Worm (Caenorhabditis elegans) whole organism, young adult: ENCODE measurements around the gene tsfm-1.

ENCODE experiments used
- C06A6.2 ChIP-seq: fragments of 200-800 bp; sonication (Bioruptor generic); conservative IDR thresholded peaks from 2 replicates; pipeline ENCODE4 v1.3.6; 2022; ENCODE audit warnings: missing genetic modification characterization, missing compliant biosample characterization
- F22D6.2 ChIP-seq: sonication (generic microtip); optimal IDR thresholded peaks from 2 replicates; lab custom pipeline; 2016; ENCODE audit warnings: mild to moderate bottlenecking, missing genetic modification characterization, missing compliant biosample characterization
- ama-1 ChIP-seq, 3 experiments: fragments of 150-350 bp in 1 of 3; sonication (generic microtip) in 2 of 3; optimal IDR thresholded peaks; 2 replicates each; lab custom pipeline; 2014 to 2018; ENCODE audit warnings: missing biosample characterization in 2 of 3, missing genetic modification characterization in 2 of 3, missing genetic modification reagents in 2 of 3
- cebp-2 ChIP-seq: fragments of 200-800 bp; sonication (Bioruptor generic); IDR thresholded peaks from 2 replicates; pipeline ENCODE4 v1.3.6; 2022; ENCODE audit warnings: missing genetic modification characterization, missing compliant biosample characterization
- ets-4 ChIP-seq: fragments of 200-800 bp; sonication (Bioruptor generic); optimal IDR thresholded peaks from 2 replicates; lab custom pipeline; 2018; ENCODE audit warnings: mild to moderate bottlenecking, missing genetic modification characterization, missing compliant biosample characterization
- let-607 ChIP-seq, 2 experiments: fragments of 200-800 bp in 1 of 2; sonication (Bioruptor generic) in 1 of 2; sonication (generic microtip) in 1 of 2; optimal IDR thresholded peaks; 2 replicates each; lab custom pipeline; 2016 to 2018; ENCODE audit warnings: mild to moderate bottlenecking in 2 of 2, missing compliant biosample characterization in 2 of 2, missing genetic modification characterization in 2 of 2, moderate library complexity in 2 of 2, missing genotype in 1 of 2
- lir-1 ChIP-seq: fragments of 200-800 bp; sonication (Bioruptor generic); conservative IDR thresholded peaks from 2 replicates; pipeline ENCODE4 v1.3.6; 2022; ENCODE audit warnings: missing genetic modification reagents, missing genetic modification characterization, missing compliant biosample characterization
- lsy-27 ChIP-seq: sonication (generic microtip); optimal IDR thresholded peaks from 2 replicates; lab custom pipeline; 2017; ENCODE audit warnings: missing genetic modification characterization, mild to moderate bottlenecking, missing compliant biosample characterization, antibody characterized with exemption, missing genotype, borderline replicate concordance; ENCODE audit not compliant: insufficient read depth
- nhr-27 ChIP-seq: fragments of 200-800 bp; sonication (Bioruptor generic); optimal IDR thresholded peaks from 2 replicates; lab custom pipeline; 2018; ENCODE audit warnings: mild to moderate bottlenecking, missing genetic modification characterization, moderate library complexity, missing compliant biosample characterization
- pha-4 ChIP-seq: fragments of 150-350 bp; sonication (generic microtip); optimal IDR thresholded peaks from 2 replicates; lab custom pipeline; 2014; ENCODE audit warnings: missing biosample characterization, missing genetic modification reagents, missing genetic modification characterization
- unc-130 ChIP-seq: sonication (generic microtip); optimal IDR thresholded peaks from 2 replicates; lab custom pipeline; 2016; ENCODE audit warnings: missing genetic modification reagents, missing genetic modification characterization, missing compliant biosample characterization
- unc-62 ChIP-seq: fragments of 150-350 bp; optimal IDR thresholded peaks from 2 replicates; lab custom pipeline; 2014; ENCODE audit warnings: missing biosample characterization, missing genetic modification reagents, missing genetic modification characterization
- ztf-3 ChIP-seq: fragments of 200-800 bp; sonication (Bioruptor generic); optimal IDR thresholded peaks from 2 replicates; lab custom pipeline; 2018; ENCODE audit warnings: mild to moderate bottlenecking, missing genetic modification characterization, missing compliant biosample characterization

- TF ChIP-seq cebp-2 (GFP tag; lab: Robert Waterston, UW) (peak; percentile 100), F22D6.2 (tag; lab: Kevin White, UChicago) (peak; percentile 90), lir-1 (peak; percentile 78; the same call in 1 of the 2 replicates), lsy-27 (tag; lab: Kevin White, UChicago) (peak; percentile 91), nhr-27 (tag; lab: Kevin White, UChicago) (peak; percentile 100), let-607 (tag; optimal IDR thresholded peaks at IDR 0.05; lab: Kevin White, UChicago) (peak; percentile 84 to 90), pha-4 (no peak), unc-62 (no peak), ets-4 (GFP tag; lab: Kevin White, UChicago) (peak; percentile 100), unc-130 (peak; percentile 85), ama-1 (optimal IDR thresholded peaks at IDR 0.05; lab: Kevin White, UChicago) (peak; percentile 69), ama-1 (GFP tag; optimal IDR thresholded peaks at IDR 0.05; lab: Kevin White, UChicago) (peak; percentile 95 to 96), ztf-3 (GFP tag; lab: Kevin White, UChicago) (peak; percentile 87), C06A6.2 (GFP tag; lab: Robert Waterston, UW) (peak; percentile 94)
Measured at ce11 chrV:12303453-12304077, 32.2 kb upstream of the tsfm-1 start.
